Fruit fly (Drosophila melanogaster) whole organism, embryonic: ENCODE results near the gene PPP4R2r.

Source experiments
- CG10209 ChIP-seq: fragments of 200-800 bp; sonication (Bioruptor generic); optimal IDR thresholded peaks from 3 replicates; lab custom pipeline; 2017; ENCODE audit warnings: missing biosample characterization, mild to moderate bottlenecking, missing genetic modification characterization, missing genetic modification reagents
- CG10274 ChIP-seq: fragments of 200-800 bp; sonication (Bioruptor generic); optimal IDR thresholded peaks from 3 replicates; lab custom pipeline; 2017; ENCODE audit warnings: missing biosample characterization, mild to moderate bottlenecking, missing genetic modification characterization
- CG10431 ChIP-seq: fragments of 200-800 bp; sonication (Bioruptor generic); optimal IDR thresholded peaks from 3 replicates; lab custom pipeline; 2018; ENCODE audit warnings: missing biosample characterization, mild to moderate bottlenecking, missing genetic modification characterization
- CG11695 ChIP-seq: fragments of 200-800 bp; sonication (Bioruptor generic); IDR thresholded peaks from 3 replicates; pipeline ENCODE4 v1.3.6; 2022; ENCODE audit warnings: missing biosample characterization, missing genetic modification characterization
- CG1233 ChIP-seq: fragments of 200-800 bp; sonication (Bioruptor generic); optimal IDR thresholded peaks from 4 replicates; lab custom pipeline; 2018; ENCODE audit warnings: missing biosample characterization, mild to moderate bottlenecking, missing genetic modification characterization
- CG12659 ChIP-seq: fragments of 200-800 bp; sonication (Bioruptor generic); optimal IDR thresholded peaks from 3 replicates; lab custom pipeline; 2017; ENCODE audit warnings: mild to moderate bottlenecking, missing biosample characterization, missing genetic modification reagents, missing genetic modification characterization
- CG16813 ChIP-seq: fragments of 200-800 bp; sonication (Bioruptor generic); IDR thresholded peaks from 3 replicates; pipeline ENCODE4 v1.3.6; 2022; ENCODE audit warnings: missing biosample characterization, missing genetic modification characterization; ENCODE audit not compliant: partially characterized antibody
- CG33213 ChIP-seq: fragments of 200-800 bp; sonication (Bioruptor generic); optimal IDR thresholded peaks from 3 replicates; lab custom pipeline; 2016; ENCODE audit warnings: missing biosample characterization, missing genetic modification characterization
- CG3407 ChIP-seq: fragments of 200-800 bp; sonication (Bioruptor generic); optimal IDR thresholded peaks from 2 replicates; lab custom pipeline; 2018; ENCODE audit warnings: missing biosample characterization, mild to moderate bottlenecking, missing genetic modification characterization
- CG3726 ChIP-seq: fragments of 200-800 bp; sonication (Bioruptor generic); IDR thresholded peaks from 3 replicates; pipeline ENCODE4, ENCODE4 v1.3.6; 2022; ENCODE audit warnings: missing biosample characterization, missing genetic modification characterization
- CG3847 ChIP-seq: fragments of 200-800 bp; sonication (Bioruptor generic); IDR thresholded peaks from 2 replicates; pipeline ENCODE4 v1.3.6; 2022; ENCODE audit warnings: missing biosample characterization, missing genetic modification characterization
- CG6254 ChIP-seq: fragments of 200-800 bp; sonication (Bioruptor generic); optimal IDR thresholded peaks from 3 replicates; lab custom pipeline; 2017; ENCODE audit warnings: mild to moderate bottlenecking, missing biosample characterization, missing genetic modification reagents, missing genetic modification characterization
- CG6654 ChIP-seq: fragments of 200-800 bp; sonication (Bioruptor generic); optimal IDR thresholded peaks from 2 replicates; lab custom pipeline; 2017; ENCODE audit warnings: missing biosample characterization, mild to moderate bottlenecking, missing genetic modification characterization
- CG9797 ChIP-seq: fragments of 200-800 bp; sonication (Bioruptor generic); optimal IDR thresholded peaks from 3 replicates; lab custom pipeline; 2018; ENCODE audit warnings: missing biosample characterization, mild to moderate bottlenecking, missing genetic modification characterization
- CTCF ChIP-seq: fragments of 200-800 bp; sonication (Bioruptor generic); optimal IDR thresholded peaks from 2 replicates; lab custom pipeline; 2017; ENCODE audit warnings: missing biosample characterization, mild to moderate bottlenecking, missing genetic modification characterization, moderate library complexity
- CoRest ChIP-seq: fragments of 200-800 bp; sonication (Bioruptor generic); optimal IDR thresholded peaks from 3 replicates; lab custom pipeline; 2018; ENCODE audit warnings: missing biosample characterization, mild to moderate bottlenecking, missing genetic modification characterization, moderate library complexity
- Gsc ChIP-seq: fragments of 200-800 bp; sonication (Bioruptor generic); IDR thresholded peaks from 2 replicates; pipeline ENCODE4 v1.3.6; 2022; ENCODE audit warnings: missing biosample characterization, missing genetic modification characterization
- Hmr ChIP-seq: fragments of 200-800 bp; sonication (Bioruptor generic); optimal IDR thresholded peaks from 3 replicates; lab custom pipeline; 2017; ENCODE audit warnings: mild to moderate bottlenecking, missing biosample characterization, missing genetic modification reagents, missing genetic modification characterization
- Hr3 ChIP-seq: fragments of 200-800 bp; sonication (Bioruptor generic); optimal IDR thresholded peaks from 3 replicates; lab custom pipeline; 2016; ENCODE audit warnings: missing biosample characterization, missing genetic modification characterization
- MESR4 ChIP-seq: fragments of 200-800 bp; sonication (Bioruptor generic); optimal IDR thresholded peaks from 2 replicates; lab custom pipeline; 2018; ENCODE audit warnings: missing biosample characterization, mild to moderate bottlenecking, missing genetic modification characterization, moderate library complexity
- MTF-1 ChIP-seq: fragments of 200-800 bp; sonication (Bioruptor generic); optimal IDR thresholded peaks from 2 replicates; lab custom pipeline; 2018; ENCODE audit warnings: missing biosample characterization, mild to moderate bottlenecking, missing genetic modification characterization, borderline replicate concordance
- Myb ChIP-seq: fragments of 200-800 bp; sonication (Bioruptor generic); optimal IDR thresholded peaks from 2 replicates; lab custom pipeline; 2016; ENCODE audit warnings: missing biosample characterization, missing genetic modification characterization
- NC2β ChIP-seq: fragments of 200-800 bp; sonication (Bioruptor generic); optimal IDR thresholded peaks from 2 replicates; lab custom pipeline; 2016; ENCODE audit warnings: missing biosample characterization, missing genetic modification characterization
- Nf-YC ChIP-seq: fragments of 200-800 bp; optimal IDR thresholded peaks from 3 replicates; lab custom pipeline; 2019; ENCODE audit warnings: missing biosample characterization, mild to moderate bottlenecking, missing genetic modification characterization, moderate library complexity
- Opbp ChIP-seq: fragments of 200-800 bp; sonication (Bioruptor generic); IDR thresholded peaks from 3 replicates; pipeline ENCODE4 v1.3.6; 2022; ENCODE audit warnings: missing biosample characterization, missing genetic modification characterization; ENCODE audit not compliant: partially characterized antibody
- Rx ChIP-seq: fragments of 200-800 bp; sonication (Bioruptor generic); IDR thresholded peaks from 2 replicates; pipeline ENCODE4 v1.3.6; 2022; ENCODE audit warnings: missing biosample characterization, missing genetic modification characterization
- Sox100B ChIP-seq: fragments of 200-800 bp; sonication (Bioruptor generic); optimal IDR thresholded peaks from 3 replicates; lab custom pipeline; 2018; ENCODE audit warnings: missing biosample characterization, mild to moderate bottlenecking, missing genetic modification characterization
- Tbp ChIP-seq: fragments of >200 bp; optimal IDR thresholded peaks from 2 replicates; lab custom pipeline; 2018; ENCODE audit warnings: missing biosample characterization, missing genetic modification characterization
- Trl ChIP-seq, 3 experiments: fragments of >200 bp in 2 of 3; fragments of 200-800 bp in 1 of 3; sonication (Bioruptor generic) in 1 of 3; optimal IDR thresholded peaks; 2 replicates in 1 of 3; 3 replicates in 2 of 3; lab custom pipeline; 2016 to 2017; ENCODE audit warnings: missing biosample characterization in 1 of 3, missing genetic modification characterization in 1 of 3
- Usf ChIP-seq: fragments of 200-800 bp; sonication (Bioruptor generic); optimal IDR thresholded peaks from 2 replicates; lab custom pipeline; 2017; ENCODE audit warnings: missing genotype, missing biosample characterization, missing genetic modification characterization
- ara ChIP-seq: fragments of 200-800 bp; sonication (Bioruptor generic); IDR thresholded peaks from 2 replicates; pipeline ENCODE4 v1.3.6; 2022; ENCODE audit warnings: missing biosample characterization, missing genetic modification characterization
- ash1 ChIP-seq: fragments of 200-800 bp; sonication (Bioruptor generic); optimal IDR thresholded peaks from 2 replicates; lab custom pipeline; 2018; ENCODE audit warnings: missing biosample characterization, mild to moderate bottlenecking, missing genetic modification characterization
- bcd ChIP-seq: fragments of 200-800 bp; sonication (Bioruptor generic); optimal IDR thresholded peaks from 2 replicates; lab custom pipeline; 2017; ENCODE audit warnings: missing biosample characterization, mild to moderate bottlenecking, missing genetic modification characterization
- dm ChIP-seq: fragments of 200-800 bp; sonication (Bioruptor generic); optimal IDR thresholded peaks from 3 replicates; lab custom pipeline; 2016; ENCODE audit warnings: missing biosample characterization, missing genetic modification characterization
- dmrt99B ChIP-seq: fragments of 200-800 bp; sonication (Bioruptor generic); optimal IDR thresholded peaks from 2 replicates; lab custom pipeline; 2018; ENCODE audit warnings: missing biosample characterization, mild to moderate bottlenecking, missing genetic modification characterization, moderate library complexity
- ewg ChIP-seq: fragments of 200-800 bp; sonication (Bioruptor generic); optimal IDR thresholded peaks from 3 replicates; lab custom pipeline; 2017; ENCODE audit warnings: mild to moderate bottlenecking, missing biosample characterization, missing genetic modification reagents, missing genetic modification characterization
- fd3F ChIP-seq: fragments of 200-800 bp; sonication (Bioruptor generic); optimal IDR thresholded peaks from 2 replicates; lab custom pipeline; 2018; ENCODE audit warnings: missing biosample characterization, mild to moderate bottlenecking, missing genetic modification characterization, moderate library complexity
- fd96Cb ChIP-seq: fragments of 200-800 bp; sonication (Bioruptor generic); optimal IDR thresholded peaks from 2 replicates; lab custom pipeline; 2018; ENCODE audit warnings: missing biosample characterization, mild to moderate bottlenecking, missing genetic modification characterization, moderate library complexity
- gfzf ChIP-seq: fragments of 200-800 bp; sonication (Bioruptor generic); optimal IDR thresholded peaks from 2 replicates; lab custom pipeline; 2016; ENCODE audit warnings: missing biosample characterization, mild to moderate bottlenecking, missing genetic modification characterization, moderate library complexity
- ham ChIP-seq: fragments of 200-800 bp; sonication (Bioruptor generic); IDR thresholded peaks from 2 replicates; pipeline ENCODE4 v1.3.6; 2022; ENCODE audit warnings: missing biosample characterization, missing genetic modification characterization
- lov ChIP-seq, 2 experiments: fragments of 200-800 bp in 1 of 2; fragments of >200 bp in 1 of 2; sonication (Bioruptor generic) in 1 of 2; IDR thresholded peaks in 1 of 2; optimal IDR thresholded peaks in 1 of 2; 2 replicates in 1 of 2; 3 replicates in 1 of 2; pipeline versions ENCODE4 v1.3.6 to Lab custom; 2017 to 2022; ENCODE audit warnings: missing biosample characterization in 1 of 2, missing genetic modification characterization in 1 of 2
- mam ChIP-seq: fragments of 200-800 bp; sonication (Bioruptor generic); optimal IDR thresholded peaks from 3 replicates; lab custom pipeline; 2016; ENCODE audit warnings: missing biosample characterization, missing genetic modification characterization
- oc ChIP-seq: fragments of 200-800 bp; sonication (Bioruptor generic); optimal IDR thresholded peaks from 2 replicates; lab custom pipeline; 2018; ENCODE audit warnings: missing biosample characterization, mild to moderate bottlenecking, missing genetic modification characterization, moderate library complexity
- sc ChIP-seq, 3 experiments: fragments of >200 bp in 2 of 3; fragments of 200-800 bp in 1 of 3; sonication (Bioruptor generic) in 1 of 3; optimal IDR thresholded peaks; 2 replicates in 2 of 3; 3 replicates in 1 of 3; lab custom pipeline; 2017; ENCODE audit warnings: mild to moderate bottlenecking in 1 of 3, missing biosample characterization in 1 of 3, missing genetic modification characterization in 1 of 3, missing genetic modification reagents in 1 of 3
- slp2 ChIP-seq: fragments of 200-800 bp; sonication (Bioruptor generic); optimal IDR thresholded peaks from 2 replicates; lab custom pipeline; 2016; ENCODE audit warnings: missing biosample characterization, missing genetic modification characterization
- stwl ChIP-seq: fragments of 200-800 bp; sonication (Bioruptor generic); optimal IDR thresholded peaks from 3 replicates; lab custom pipeline; 2018; ENCODE audit warnings: missing biosample characterization, mild to moderate bottlenecking, missing genetic modification characterization, moderate library complexity
- trem ChIP-seq: fragments of 200-800 bp; optimal IDR thresholded peaks from 3 replicates; lab custom pipeline; 2019; ENCODE audit warnings: missing biosample characterization, mild to moderate bottlenecking, missing genetic modification characterization, moderate library complexity
- zen ChIP-seq: fragments of 200-800 bp; sonication (Bioruptor generic); optimal IDR thresholded peaks from 3 replicates; lab custom pipeline; 2018; ENCODE audit warnings: missing biosample characterization, mild to moderate bottlenecking, missing genetic modification characterization, moderate library complexity
- zfh2 ChIP-seq: fragments of 200-800 bp; sonication (Bioruptor generic); optimal IDR thresholded peaks from 2 replicates; lab custom pipeline; 2016; ENCODE audit warnings: missing biosample characterization, missing genetic modification characterization

The PPP4R2r gene

DNA sequence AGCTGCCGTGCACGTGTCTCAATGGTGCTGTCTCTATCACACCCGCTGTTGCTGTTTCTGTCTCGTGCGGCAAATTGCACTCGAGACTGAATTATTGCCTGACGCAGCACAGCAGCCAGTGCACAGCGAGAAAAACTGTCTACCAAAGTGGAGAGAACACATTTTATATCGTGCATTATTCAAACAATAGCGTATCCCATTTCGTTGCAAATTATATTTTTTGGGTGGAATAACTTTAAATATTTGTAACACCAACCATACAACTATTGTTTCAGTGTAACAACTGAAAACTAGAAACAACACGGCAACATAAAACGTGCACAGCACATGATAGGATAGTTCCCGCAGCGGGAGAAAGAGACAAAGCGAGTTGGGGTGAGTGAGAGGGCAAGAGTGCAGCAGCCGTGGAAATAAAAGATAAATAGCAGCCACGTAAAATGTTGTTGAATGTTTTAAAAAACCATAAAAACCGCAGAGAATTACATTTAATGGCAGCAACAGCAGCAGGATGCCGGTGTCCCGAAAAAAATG, 36.8 kb downstream of the PPP4R2r start (continued):
- TF ChIP-seq Tbp (GFP tag; lab: Kevin White, UChicago) (no peak), stwl (tag; lab: Kevin White, UChicago) (peak; percentile 18), MTF-1 (GFP tag; lab: Kevin White, UChicago) (peak; percentile 37), Hr3 (GFP tag; lab: Kevin White, UChicago) (peak; percentile 40), CG6254 (peak; percentile 39), oc (tag; lab: Kevin White, UChicago) (no peak), dm (GFP tag; lab: Kevin White, UChicago) (peak; percentile 40), CG9797 (GFP tag; lab: Kevin White, UChicago) (no peak), lov (optimal IDR thresholded peaks at IDR 0.05; lab: Kevin White, UChicago) (no peak), lov (GFP tag; IDR thresholded peaks at IDR 0.05; lab: Robert Waterston, UW) (peak; percentile 69; the same call in 2 of the 3 replicates), CG10431 (no peak), NC2β (GFP tag; lab: Kevin White, UChicago) (peak; percentile 48), sc (optimal IDR thresholded peaks at IDR 0.05; lab: Kevin White, UChicago) (no peak), sc (GFP tag; optimal IDR thresholded peaks at IDR 0.05; lab: Kevin White, UChicago) (peak; percentile 31), fd3F (GFP tag; lab: Kevin White, UChicago) (no peak), MESR4 (GFP tag; lab: Kevin White, UChicago) (no peak), CG11695 (GFP tag; lab: Robert Waterston, UW) (0 out of 3 replicates have a peak, but pooled peaks have one; percentile 31), trem (peak; percentile 61), ara (peak; percentile 85), CG3847 (GFP tag; lab: Robert Waterston, UW) (no peak), ash1 (GFP tag; lab: Kevin White, UChicago) (no peak), Gsc (GFP tag; lab: Robert Waterston, UW) (no peak), CG16813 (GFP tag; lab: Robert Waterston, UW) (no peak), CoRest (tag; lab: Kevin White, UChicago) (peak; percentile 39), Hmr (GFP tag; lab: Kevin White, UChicago) (no peak), slp2 (GFP tag; lab: Kevin White, UChicago) (peak; percentile 71), CG10274 (no peak), gfzf (no peak), Myb (GFP tag; lab: Kevin White, UChicago) (no peak), CG10209 (GFP tag; lab: Kevin White, UChicago) (peak; percentile 51), mam (GFP tag; lab: Kevin White, UChicago) (peak; percentile 30), CG1233 (GFP tag; lab: Kevin White, UChicago) (peak; percentile 68), Usf (GFP tag; lab: Kevin White, UChicago) (peak; percentile 21), Trl (optimal IDR thresholded peaks at IDR 0.05; lab: Kevin White, UChicago) (no peak), Trl (GFP tag; optimal IDR thresholded peaks at IDR 0.05; lab: Kevin White, UChicago) (peak; percentile 58), fd96Cb (tag; lab: Kevin White, UChicago) (peak; percentile 63), bcd (GFP tag; lab: Kevin White, UChicago) (peak; percentile 45), dmrt99B (tag; lab: Kevin White, UChicago) (peak; percentile 71), Sox100B (GFP tag; lab: Kevin White, UChicago) (peak; percentile 21), CG3407 (GFP tag; lab: Kevin White, UChicago) (peak; percentile 13), zfh2 (no peak), zen (peak; percentile 96), CG3726 (0 out of 3 replicates have a peak, but pooled peaks have one; percentile 32), ewg (GFP tag; lab: Kevin White, UChicago) (no peak), ham (GFP tag; lab: Robert Waterston, UW) (no peak), CTCF (GFP tag; lab: Kevin White, UChicago) (no peak), CG12659 (no peak), Opbp (no peak), Nf-YC (tag; lab: Kevin White, UChicago) (peak; percentile 6), Rx (no peak), CG33213 (peak; percentile 26), CG6654 (GFP tag; lab: Kevin White, UChicago) (no peak)
